Fruit fly (Drosophila melanogaster): ENCODE measurements around the gene Gmd.
A peak's percentile ranks its signal among the peaks of the same experiment; 100 is the strongest.

DNA sequence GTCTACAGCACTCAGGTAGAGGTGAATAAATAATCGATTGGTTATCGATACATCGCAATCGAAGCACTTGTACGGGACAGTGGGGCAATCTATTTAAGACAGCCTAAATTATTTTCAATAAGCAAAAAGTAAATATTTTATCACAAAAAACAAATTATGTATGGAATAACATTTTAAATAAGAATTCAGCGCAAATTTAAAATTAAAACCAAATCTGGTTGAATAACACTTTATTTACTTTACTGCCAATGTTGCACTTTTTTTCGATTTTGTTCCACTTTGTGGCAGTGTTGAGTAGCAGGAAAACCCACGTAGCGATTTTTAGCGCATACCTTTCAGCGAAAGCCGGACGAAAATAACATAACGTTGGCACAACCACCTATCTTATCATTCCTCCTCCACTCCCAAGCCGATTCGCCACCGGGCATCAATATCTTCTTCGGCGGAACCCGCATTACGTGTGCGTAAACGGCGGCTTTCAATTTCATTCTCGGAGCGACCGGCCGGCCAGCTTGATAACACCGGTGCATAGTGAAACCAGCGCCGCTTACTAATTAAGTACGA lies at the start of gene Gmd, which contains the start of gene CG3792:
- TF ChIP-seq EcR (GFP tag; optimal IDR thresholded peaks at IDR 0.05) (peak; percentile 6), CG15710 (tag; optimal IDR thresholded peaks at IDR 0.05) (peak; percentile 87), CG9948 (tag; optimal IDR thresholded peaks at IDR 0.05) (peak; percentile 89), Pif1A (GFP tag; optimal IDR thresholded peaks at IDR 0.05) (no peak), gl (tag; optimal IDR thresholded peaks at IDR 0.05) (peak; percentile 81), CG10348 (GFP tag; IDR thresholded peaks at IDR 0.05) (peak; percentile 87), D1 (tag; optimal IDR thresholded peaks at IDR 0.05) (no peak), CG32121 (GFP tag; IDR thresholded peaks at IDR 0.05) (peak; percentile 95), CG12605 (GFP tag; IDR thresholded peaks at IDR 0.05) (peak; percentile 89), CG34367 (tag; optimal IDR thresholded peaks at IDR 0.05) (peak; percentile 85), CG8301 (tag; optimal IDR thresholded peaks at IDR 0.05) (peak; percentile 92), rn (GFP tag; IDR thresholded peaks at IDR 0.05) (peak; percentile 87), CG17806 (tag; optimal IDR thresholded peaks at IDR 0.05) (peak; percentile 91), fd96Ca (GFP tag; IDR thresholded peaks at IDR 0.05) (peak; percentile 84)
